Fruit fly (Drosophila melanogaster) whole organism, embryonic: ENCODE data around the gene Bro.
A peak's percentile ranks its signal among the peaks of the same experiment; 100 is the strongest.

ENCODE experiments used
- Antp ChIP-seq: fragments of 200-800 bp; sonication (Bioruptor generic); optimal IDR thresholded peaks from 3 replicates; lab custom pipeline; 2016; ENCODE audit warnings: missing biosample characterization, missing genetic modification characterization
- CG12744 ChIP-seq: fragments of 200-800 bp; sonication (Bioruptor generic); optimal IDR thresholded peaks from 2 replicates; lab custom pipeline; 2016; ENCODE audit warnings: missing biosample characterization, missing genetic modification characterization
- CG12942 ChIP-seq: fragments of 200-800 bp; sonication (Bioruptor generic); optimal IDR thresholded peaks from 3 replicates; lab custom pipeline; 2016; ENCODE audit warnings: missing biosample characterization, missing genetic modification characterization
- CG14441 ChIP-seq: fragments of 200-800 bp; sonication (Bioruptor generic); IDR thresholded peaks from 2 replicates; pipeline ENCODE4 v1.3.6; 2022; ENCODE audit warnings: missing biosample characterization, missing genetic modification characterization
- CG15514 ChIP-seq: fragments of 200-800 bp; sonication (Bioruptor generic); optimal IDR thresholded peaks from 3 replicates; lab custom pipeline; 2017; ENCODE audit warnings: missing biosample characterization, missing genetic modification characterization, mild to moderate bottlenecking, moderate library complexity, missing genetic modification reagents
- CG17186 ChIP-seq: fragments of 200-800 bp; sonication (Bioruptor generic); optimal IDR thresholded peaks from 3 replicates; lab custom pipeline; 2017; ENCODE audit warnings: missing biosample characterization, missing genetic modification reagents, missing genetic modification characterization
- CG17802 ChIP-seq: fragments of 200-800 bp; sonication (Bioruptor generic); optimal IDR thresholded peaks from 2 replicates; lab custom pipeline; 2018; ENCODE audit warnings: missing biosample characterization, mild to moderate bottlenecking, missing genetic modification characterization, moderate library complexity
- CG17829 ChIP-seq: fragments of 200-800 bp; optimal IDR thresholded peaks from 2 replicates; lab custom pipeline; 2019; ENCODE audit warnings: missing biosample characterization, mild to moderate bottlenecking, missing genetic modification characterization, moderate library complexity
- CG18262 ChIP-seq: fragments of 200-800 bp; optimal IDR thresholded peaks from 3 replicates; lab custom pipeline; 2019; ENCODE audit warnings: missing biosample characterization, mild to moderate bottlenecking, missing genetic modification characterization, moderate library complexity
- CG4730 ChIP-seq: fragments of 200-800 bp; sonication (Bioruptor generic); IDR thresholded peaks from 2 replicates; pipeline ENCODE4 v1.3.6; 2022; ENCODE audit warnings: missing biosample characterization, missing genetic modification characterization
- CG5180 ChIP-seq: fragments of 200-800 bp; sonication (Bioruptor generic); optimal IDR thresholded peaks from 3 replicates; lab custom pipeline; 2017; ENCODE audit warnings: missing biosample characterization, missing genetic modification characterization, mild to moderate bottlenecking, moderate library complexity, missing genetic modification reagents
- CG5953 ChIP-seq: fragments of 200-800 bp; sonication (Bioruptor generic); IDR thresholded peaks from 2 replicates; pipeline ENCODE4 v1.3.6; 2022; ENCODE audit warnings: missing biosample characterization, missing genetic modification characterization
- CG6854 ChIP-seq: fragments of 200-800 bp; sonication (Bioruptor generic); optimal IDR thresholded peaks from 3 replicates; lab custom pipeline; 2017; ENCODE audit warnings: missing biosample characterization, mild to moderate bottlenecking, missing genetic modification characterization
- CG9876 ChIP-seq: fragments of 200-800 bp; sonication (Bioruptor generic); optimal IDR thresholded peaks from 2 replicates; lab custom pipeline; 2016; ENCODE audit warnings: missing biosample characterization, missing genetic modification characterization
- Dll ChIP-seq: fragments of 200-800 bp; sonication (Bioruptor generic); IDR thresholded peaks from 4 replicates; pipeline ENCODE4 v1.3.6; 2022; ENCODE audit warnings: missing biosample characterization, missing genetic modification characterization; ENCODE audit not compliant: partially characterized antibody
- Dref ChIP-seq: fragments of 200-800 bp; sonication (Bioruptor generic); IDR thresholded peaks from 2 replicates; pipeline ENCODE4 v1.3.6; 2022; ENCODE audit warnings: missing biosample characterization, missing genetic modification characterization
- E2f1 ChIP-seq: fragments of 200-800 bp; sonication (Bioruptor generic); IDR thresholded peaks from 2 replicates; pipeline ENCODE4 v1.3.6; 2022; ENCODE audit warnings: missing biosample characterization, missing genetic modification characterization
- ERR ChIP-seq: fragments of 200-800 bp; sonication (Bioruptor generic); optimal IDR thresholded peaks from 2 replicates; lab custom pipeline; 2016; ENCODE audit warnings: missing biosample characterization, missing genetic modification characterization
- Hey ChIP-seq: fragments of 200-800 bp; sonication (Bioruptor generic); optimal IDR thresholded peaks from 3 replicates; lab custom pipeline; 2018; ENCODE audit warnings: missing biosample characterization, mild to moderate bottlenecking, missing genetic modification characterization
- Mad ChIP-seq: fragments of 200-800 bp; sonication (Bioruptor generic); optimal IDR thresholded peaks from 2 replicates; lab custom pipeline; 2016; ENCODE audit warnings: missing biosample characterization, missing genetic modification characterization
- Nf-YC ChIP-seq: fragments of 200-800 bp; optimal IDR thresholded peaks from 3 replicates; lab custom pipeline; 2019; ENCODE audit warnings: missing biosample characterization, mild to moderate bottlenecking, missing genetic modification characterization, moderate library complexity
- Oaz ChIP-seq: fragments of 200-800 bp; sonication (Bioruptor generic); IDR thresholded peaks from 2 replicates; pipeline ENCODE4 v1.3.6; 2022; ENCODE audit warnings: missing biosample characterization, missing genetic modification characterization
- Side ChIP-seq: fragments of 200-800 bp; sonication (Bioruptor generic); optimal IDR thresholded peaks from 2 replicates; lab custom pipeline; 2016; ENCODE audit warnings: missing biosample characterization, missing genetic modification characterization
- TFAM ChIP-seq: fragments of 200-800 bp; sonication (Bioruptor generic); optimal IDR thresholded peaks from 2 replicates; lab custom pipeline; 2017; ENCODE audit warnings: missing biosample characterization, missing genetic modification characterization, inconsistent platforms
- Vsx1 ChIP-seq: fragments of 200-800 bp; sonication (Bioruptor generic); optimal IDR thresholded peaks from 2 replicates; lab custom pipeline; 2017; ENCODE audit warnings: missing biosample characterization, mild to moderate bottlenecking, missing genetic modification characterization, missing genetic modification reagents
- ac ChIP-seq: fragments of 200-800 bp; sonication (Bioruptor generic); optimal IDR thresholded peaks from 3 replicates; lab custom pipeline; 2017; ENCODE audit warnings: missing biosample characterization, mild to moderate bottlenecking, missing genetic modification characterization
- ap ChIP-seq: fragments of 200-800 bp; sonication (Bioruptor generic); IDR thresholded peaks from 2 replicates; pipeline ENCODE4 v1.3.6; 2022; ENCODE audit warnings: missing biosample characterization, missing genetic modification characterization
- bowl ChIP-seq: fragments of 200-800 bp; sonication (Bioruptor generic); IDR thresholded peaks from 2 replicates; pipeline ENCODE4 v1.3.6; 2022; ENCODE audit warnings: missing biosample characterization, missing genetic modification characterization
- br ChIP-seq: fragments of >200 bp; optimal IDR thresholded peaks from 2 replicates; lab custom pipeline; 2017
- chif ChIP-seq, 2 experiments: fragments of 200-800 bp; sonication (Bioruptor generic); optimal IDR thresholded peaks; 3 replicates each; lab custom pipeline; 2016; ENCODE audit warnings: missing biosample characterization in 2 of 2, missing genetic modification characterization in 2 of 2
- dm ChIP-seq: fragments of 200-800 bp; sonication (Bioruptor generic); optimal IDR thresholded peaks from 3 replicates; lab custom pipeline; 2016; ENCODE audit warnings: missing biosample characterization, missing genetic modification characterization
- ewg ChIP-seq: fragments of 200-800 bp; sonication (Bioruptor generic); optimal IDR thresholded peaks from 3 replicates; lab custom pipeline; 2017; ENCODE audit warnings: mild to moderate bottlenecking, missing biosample characterization, missing genetic modification reagents, missing genetic modification characterization
- exex ChIP-seq: fragments of 200-800 bp; sonication (Bioruptor generic); optimal IDR thresholded peaks from 4 replicates; lab custom pipeline; 2018; ENCODE audit warnings: missing biosample characterization, mild to moderate bottlenecking, missing genetic modification characterization, moderate library complexity
- grn ChIP-seq: fragments of 200-800 bp; sonication (Bioruptor generic); optimal IDR thresholded peaks from 3 replicates; lab custom pipeline; 2017; ENCODE audit warnings: missing biosample characterization, missing genetic modification characterization
- gsb ChIP-seq: fragments of 200-800 bp; sonication (Bioruptor generic); IDR thresholded peaks from 2 replicates; pipeline ENCODE4 v1.3.6; 2022; ENCODE audit warnings: missing biosample characterization, missing genetic modification characterization
- hth ChIP-seq: fragments of >200 bp; optimal IDR thresholded peaks from 2 replicates; lab custom pipeline; 2017; ENCODE audit warnings: inconsistent platforms
- insv ChIP-seq, 2 experiments: fragments of 200-800 bp; sonication (Bioruptor generic); optimal IDR thresholded peaks; 3 replicates each; lab custom pipeline; 2016 to 2018; ENCODE audit warnings: missing biosample characterization in 2 of 2, missing genetic modification characterization in 2 of 2
- lilli ChIP-seq: fragments of 200-800 bp; sonication (Bioruptor generic); optimal IDR thresholded peaks from 3 replicates; lab custom pipeline; 2016; ENCODE audit warnings: missing biosample characterization, missing genetic modification characterization
- onecut ChIP-seq: fragments of 200-800 bp; sonication (Bioruptor generic); IDR thresholded peaks from 2 replicates; pipeline ENCODE4 v1.3.6; 2022; ENCODE audit warnings: missing biosample characterization, missing genetic modification characterization
- pan ChIP-seq, 4 experiments: fragments of >200 bp in 3 of 4; fragments of 200-800 bp in 1 of 4; sonication (Bioruptor generic) in 1 of 4; optimal IDR thresholded peaks in 3 of 4; IDR thresholded peaks in 1 of 4; 2 replicates each; pipeline versions ENCODE4 v1.3.6 to Lab custom; 2017 to 2022; ENCODE audit warnings: missing biosample characterization in 2 of 4, missing genetic modification characterization in 2 of 4, mixed read lengths in 1 of 4
- pho ChIP-seq: fragments of 200-800 bp; sonication (Bioruptor generic); optimal IDR thresholded peaks from 2 replicates; lab custom pipeline; 2016; ENCODE audit warnings: missing biosample characterization, missing genetic modification characterization
- pita ChIP-seq: fragments of 200-800 bp; sonication (Bioruptor generic); optimal IDR thresholded peaks from 2 replicates; lab custom pipeline; 2017; ENCODE audit warnings: missing biosample characterization, mild to moderate bottlenecking, missing genetic modification characterization
- psq ChIP-seq: fragments of 200-800 bp; sonication (Bioruptor generic); optimal IDR thresholded peaks from 2 replicates; lab custom pipeline; 2017; ENCODE audit warnings: missing biosample characterization, missing genetic modification characterization
- scrt ChIP-seq: fragments of 200-800 bp; sonication (Bioruptor generic); optimal IDR thresholded peaks from 2 replicates; lab custom pipeline; 2018; ENCODE audit warnings: missing biosample characterization, mild to moderate bottlenecking, missing genetic modification characterization, moderate library complexity
- sqz ChIP-seq: fragments of 200-800 bp; sonication (Bioruptor generic); optimal IDR thresholded peaks from 3 replicates; lab custom pipeline; 2018; ENCODE audit warnings: missing biosample characterization, mild to moderate bottlenecking, missing genetic modification characterization
- tin ChIP-seq: fragments of 200-800 bp; sonication (Bioruptor generic); optimal IDR thresholded peaks from 3 replicates; lab custom pipeline; 2016; ENCODE audit warnings: missing biosample characterization, missing genetic modification characterization
- tna ChIP-seq: fragments of 200-800 bp; sonication (Bioruptor generic); IDR thresholded peaks from 2 replicates; pipeline ENCODE4 v1.3.6; 2022; ENCODE audit warnings: missing biosample characterization, missing genetic modification characterization; ENCODE audit not compliant: partially characterized antibody
- ttk ChIP-seq: fragments of 200-800 bp; sonication (Bioruptor generic); IDR thresholded peaks from 2 replicates; pipeline ENCODE4 v2.1.2; 2022; ENCODE audit warnings: missing biosample characterization, missing genetic modification characterization
- vfl ChIP-seq: fragments of 200-800 bp; sonication (Bioruptor generic); optimal IDR thresholded peaks from 2 replicates; lab custom pipeline; 2016; ENCODE audit warnings: missing biosample characterization, missing genetic modification characterization
- wor ChIP-seq: fragments of 200-800 bp; sonication (Bioruptor generic); IDR thresholded peaks from 2 replicates; pipeline ENCODE4 v1.3.6; 2022; ENCODE audit warnings: missing biosample characterization, missing genetic modification characterization
- zen ChIP-seq: fragments of 200-800 bp; sonication (Bioruptor generic); optimal IDR thresholded peaks from 3 replicates; lab custom pipeline; 2018; ENCODE audit warnings: missing biosample characterization, mild to moderate bottlenecking, missing genetic modification characterization, moderate library complexity

Gene Bro

DNA sequence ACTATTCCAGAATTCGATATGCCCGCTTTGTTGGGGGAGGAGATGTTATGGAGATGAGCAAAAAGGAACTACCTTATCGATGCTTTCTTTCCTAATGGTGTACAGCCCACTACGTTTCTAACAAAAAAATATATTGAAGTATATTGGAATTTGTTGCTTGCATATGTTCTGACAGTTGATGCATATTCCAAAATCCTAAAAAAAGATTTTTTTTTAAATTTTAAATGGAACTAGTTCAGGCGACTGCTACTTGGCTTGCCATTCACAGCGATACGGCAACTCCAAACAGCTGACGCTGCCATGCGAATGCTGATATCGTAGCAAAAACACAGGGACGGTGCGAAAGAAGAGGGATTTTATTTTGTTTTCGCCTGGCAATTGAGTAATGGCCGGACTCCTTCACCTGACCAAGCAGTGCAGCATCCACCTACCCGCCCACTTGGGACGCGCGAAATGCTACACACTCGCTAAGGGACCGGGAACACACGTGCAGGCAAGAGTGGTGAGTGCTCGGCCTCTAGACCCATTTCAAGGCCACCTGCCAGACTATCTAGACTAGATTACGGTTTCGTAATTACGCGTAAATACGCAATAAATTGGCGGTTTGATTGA lies 29.4 kb upstream of the Bro start, which contains the start of the genes CG13926, ABCB7 and CG33230 (continued):
- no peak for TF ChIP-seq gsb
- TF ChIP-seq Antp = no peak
- TF ChIP-seq Hey (tag; lab: Kevin White, UChicago) = peak; percentile 81
- no peak for TF ChIP-seq ac (GFP tag; lab: Kevin White, UChicago)
- no peak for TF ChIP-seq ewg (GFP tag; lab: Kevin White, UChicago)
- TF ChIP-seq exex = peak; percentile 39
- peak; percentile 99 for TF ChIP-seq CG15514
- no peak for TF ChIP-seq tna
- no peak for TF ChIP-seq bowl (GFP tag; lab: Robert Waterston, UW)
- TF ChIP-seq CG9876 (GFP tag; lab: Kevin White, UChicago) = no peak
- no peak for TF ChIP-seq pho (GFP tag; lab: Kevin White, UChicago)
- no peak for TF ChIP-seq ap (GFP tag; lab: Robert Waterston, UW)
- no peak for TF ChIP-seq psq (GFP tag; lab: Kevin White, UChicago)
- no peak for TF ChIP-seq scrt (GFP tag; lab: Kevin White, UChicago)
- TF ChIP-seq CG5953 (GFP tag; lab: Robert Waterston, UW) = no peak
- TF ChIP-seq sqz (GFP tag; lab: Kevin White, UChicago) = no peak
- no peak for TF ChIP-seq onecut (GFP tag; lab: Robert Waterston, UW)
- no peak for TF ChIP-seq pita (GFP tag; lab: Kevin White, UChicago)
- TF ChIP-seq CG5180 (GFP tag; lab: Kevin White, UChicago) = no peak
- TF ChIP-seq CG6854 (GFP tag; lab: Kevin White, UChicago) = no peak
- no peak for TF ChIP-seq br (lab: Kevin White, UChicago)
- TF ChIP-seq Nf-YC = peak; percentile 46
- TF ChIP-seq CG17829 (tag; lab: Kevin White, UChicago) = peak; percentile 34
- TF ChIP-seq zen (tag; lab: Kevin White, UChicago) = peak; percentile 15
- no peak for TF ChIP-seq ttk (GFP tag; lab: Robert Waterston, UW)
- no peak for TF ChIP-seq Side (GFP tag; lab: Kevin White, UChicago)
- TF ChIP-seq CG12744 (GFP tag; lab: Kevin White, UChicago) = no peak
- TF ChIP-seq ERR (GFP tag; lab: Kevin White, UChicago) = no peak
- TF ChIP-seq tin (GFP tag; lab: Kevin White, UChicago) = peak; percentile 23
- no peak for TF ChIP-seq vfl (GFP tag; lab: Kevin White, UChicago)
- TF ChIP-seq CG12942 (GFP tag; lab: Kevin White, UChicago) = no peak
- no peak for TF ChIP-seq chif (GFP tag; optimal IDR thresholded peaks at IDR 0.05; lab: Kevin White, UChicago)
- TF ChIP-seq CG14441 = no peak
- TF ChIP-seq Oaz (GFP tag; lab: Robert Waterston, UW) = no peak
- no peak for TF ChIP-seq CG17802 (tag; lab: Kevin White, UChicago)
- no peak for TF ChIP-seq dm (GFP tag; lab: Kevin White, UChicago)
- no peak for TF ChIP-seq insv (GFP tag; optimal IDR thresholded peaks at IDR 0.05; lab: Kevin White, UChicago)
- TF ChIP-seq grn (GFP tag; lab: Kevin White, UChicago) = no peak
- TF ChIP-seq Mad = peak; percentile 9
- no peak for TF ChIP-seq CG17186 (GFP tag; lab: Kevin White, UChicago)
- TF ChIP-seq pan (optimal IDR thresholded peaks at IDR 0.05; lab: Kevin White, UChicago) = no peak
- no peak for TF ChIP-seq pan (GFP tag; optimal IDR thresholded peaks at IDR 0.05 in 1 of 2, IDR thresholded peaks at IDR 0.05 in 1 of 2)
- no peak for TF ChIP-seq wor (GFP tag; lab: Robert Waterston, UW)
- no peak for TF ChIP-seq Vsx1 (GFP tag; lab: Kevin White, UChicago)
- TF ChIP-seq CG4730 = no peak
- TF ChIP-seq TFAM (GFP tag; lab: Kevin White, UChicago) = no peak
- no peak for TF ChIP-seq hth
- peak; percentile 64 for TF ChIP-seq lilli
- TF ChIP-seq CG18262 (tag; lab: Kevin White, UChicago) = no peak
- TF ChIP-seq Dll (GFP tag; lab: Robert Waterston, UW) = peak; percentile 41; the same call in 1 of the 4 replicates
- TF ChIP-seq E2f1 (GFP tag; lab: Robert Waterston, UW) = no peak
- TF ChIP-seq Dref = 0 out of 2 replicates have a peak, but pooled peaks have one; percentile 10
